Worm (Caenorhabditis elegans) whole organism, midembryonic: ENCODE data around the gene fipr-12.

ENCODE experiments used
- ref-1 ChIP-seq: fragments of 200-800 bp; sonication (Bioruptor generic); conservative IDR thresholded peaks from 2 replicates; pipeline ENCODE4 v1.3.6; 2022; ENCODE audit warnings: missing genetic modification reagents, missing genetic modification characterization, missing compliant biosample characterization
- ztf-29 ChIP-seq: fragments of 200-800 bp; sonication (Bioruptor generic); IDR thresholded peaks from 2 replicates; pipeline ENCODE4 v1.3.6; 2022; ENCODE audit warnings: missing genetic modification reagents, missing genetic modification characterization, missing compliant biosample characterization

DNA sequence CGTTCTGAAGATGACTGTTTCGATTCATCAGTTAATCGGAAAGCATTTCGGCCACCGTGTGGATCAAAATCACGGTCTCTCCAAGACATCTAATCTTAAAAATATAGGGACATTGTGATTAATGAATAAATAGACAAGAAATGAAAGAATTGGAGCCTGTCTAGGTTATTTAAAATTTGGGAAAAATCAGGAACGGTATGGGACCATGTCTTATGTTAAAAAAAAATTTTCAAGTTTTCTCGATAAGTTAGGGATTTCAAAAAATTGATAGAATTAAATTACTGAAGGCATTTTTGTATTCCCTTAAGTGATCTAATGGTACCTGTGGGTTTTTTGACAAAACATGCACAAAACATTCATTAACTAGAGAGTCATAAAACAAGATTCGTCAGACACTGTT, 33.0 kb downstream of the fipr-12 start, which contains the start of gene unc-41:
- TF ChIP-seq ref-1 (GFP tag; lab: Robert Waterston, UW) (no peak), ztf-29 (GFP tag; lab: Robert Waterston, UW) (no peak)
